Worm (Caenorhabditis elegans) whole organism, L1 larva: ENCODE measurements around the gene ttll-4.

Source experiments
- C16A3.4 ChIP-seq: fragments of 150-350 bp; optimal IDR thresholded peaks from 2 replicates; lab custom pipeline; 2014; ENCODE audit warnings: missing biosample characterization, missing genetic modification characterization
- F16B12.6 ChIP-seq: fragments of 150-350 bp; optimal IDR thresholded peaks from 2 replicates; lab custom pipeline; 2014; ENCODE audit warnings: missing biosample characterization, missing genetic modification characterization
- aha-1 ChIP-seq: fragments of 150-350 bp; optimal IDR thresholded peaks from 2 replicates; lab custom pipeline; 2014; ENCODE audit warnings: missing biosample characterization, missing genetic modification characterization
- alr-1 ChIP-seq: fragments of 200-800 bp; sonication (Bioruptor generic); optimal IDR thresholded peaks from 2 replicates; lab custom pipeline; 2018; ENCODE audit warnings: borderline replicate concordance, mild to moderate bottlenecking, missing genetic modification characterization, missing compliant biosample characterization
- aly-2 ChIP-seq: fragments of 150-350 bp; optimal IDR thresholded peaks from 2 replicates; lab custom pipeline; 2014; ENCODE audit warnings: missing biosample characterization, missing genetic modification characterization
- ceh-8 ChIP-seq: fragments of 200-800 bp; sonication (Bioruptor generic); optimal IDR thresholded peaks from 2 replicates; lab custom pipeline; 2018; ENCODE audit warnings: mild to moderate bottlenecking, missing genetic modification characterization, moderate library complexity, missing compliant biosample characterization
- ceh-82 ChIP-seq, 3 experiments: fragments of 150-350 bp in 1 of 3; sonication (generic microtip) in 2 of 3; optimal IDR thresholded peaks; 2 replicates each; lab custom pipeline; 2014 to 2017; ENCODE audit warnings: missing biosample characterization in 3 of 3, missing genetic modification characterization in 3 of 3
- ceh-88 ChIP-seq: fragments of 200-800 bp; sonication (Bioruptor generic); IDR thresholded peaks from 2 replicates; pipeline ENCODE4 v1.3.6; 2022; ENCODE audit warnings: missing genetic modification characterization, missing compliant biosample characterization
- ceh-90 ChIP-seq: sonication (generic microtip); optimal IDR thresholded peaks from 2 replicates; lab custom pipeline; 2016; ENCODE audit warnings: missing genetic modification characterization, missing compliant biosample characterization
- dsc-1 ChIP-seq: sonication (generic microtip); optimal IDR thresholded peaks from 2 replicates; lab custom pipeline; 2016; ENCODE audit warnings: mild to moderate bottlenecking, missing genetic modification characterization, missing compliant biosample characterization
- efl-1 ChIP-seq, 4 experiments: fragments of 150-350 bp; optimal IDR thresholded peaks in 3 of 4; peaks in 1 of 4; 1 replicate in 1 of 4; 2 replicates in 3 of 4; lab custom pipeline; 2014; ENCODE audit warnings: missing biosample characterization in 2 of 4, missing genetic modification characterization in 2 of 4, missing genetic modification reagents in 2 of 4
- efl-3 ChIP-seq: fragments of 200-800 bp; sonication (Bioruptor generic); optimal IDR thresholded peaks from 2 replicates; lab custom pipeline; 2018; ENCODE audit warnings: mild to moderate bottlenecking, missing genetic modification characterization, missing compliant biosample characterization
- egl-13 ChIP-seq: sonication (generic microtip); optimal IDR thresholded peaks from 2 replicates; lab custom pipeline; 2016; ENCODE audit warnings: missing genotype, missing genetic modification reagents, missing genetic modification characterization, missing compliant biosample characterization
- egl-27 ChIP-seq, 2 experiments: fragments of 150-350 bp in 1 of 2; sonication (generic microtip); optimal IDR thresholded peaks; 3 replicates each; lab custom pipeline; 2017 to 2018; ENCODE audit warnings: missing biosample characterization in 2 of 2, missing genetic modification characterization in 2 of 2, missing genetic modification reagents in 2 of 2
- elt-2 ChIP-seq: sonication (generic microtip); optimal IDR thresholded peaks from 2 replicates; lab custom pipeline; 2016; ENCODE audit warnings: missing genetic modification characterization, mild to moderate bottlenecking, inconsistent platforms, missing compliant biosample characterization, missing genetic modification reagents
- fkh-4 ChIP-seq: sonication (generic microtip); optimal IDR thresholded peaks from 2 replicates; lab custom pipeline; 2016; ENCODE audit warnings: missing compliant biosample characterization, missing genetic modification characterization, borderline replicate concordance
- fkh-8 ChIP-seq: sonication (generic microtip); optimal IDR thresholded peaks from 2 replicates; lab custom pipeline; 2016; ENCODE audit warnings: mild to moderate bottlenecking, missing genetic modification characterization, missing compliant biosample characterization
- fos-1 ChIP-seq: fragments of 150-350 bp; optimal IDR thresholded peaks from 2 replicates; lab custom pipeline; 2014; ENCODE audit warnings: missing biosample characterization, missing genetic modification characterization
- grh-1 ChIP-seq: fragments of 200-800 bp; sonication (Bioruptor generic); IDR thresholded peaks from 2 replicates; pipeline ENCODE4 v1.3.6; 2022; ENCODE audit warnings: missing genetic modification reagents, missing genetic modification characterization, missing compliant biosample characterization
- irx-1 ChIP-seq: sonication (generic microtip); optimal IDR thresholded peaks from 2 replicates; lab custom pipeline; 2016; ENCODE audit warnings: missing genetic modification characterization, missing compliant biosample characterization
- lin-13 ChIP-seq: fragments of 150-350 bp; optimal IDR thresholded peaks from 2 replicates; lab custom pipeline; 2014; ENCODE audit warnings: missing biosample characterization, missing genetic modification reagents, missing genetic modification characterization
- lin-14 ChIP-seq: fragments of 200-800 bp; sonication (Bioruptor generic); optimal IDR thresholded peaks from 2 replicates; lab custom pipeline; 2018; ENCODE audit warnings: mild to moderate bottlenecking, missing genetic modification characterization, moderate library complexity, missing compliant biosample characterization
- lin-15B ChIP-seq: fragments of 150-350 bp; sonication (generic microtip); optimal IDR thresholded peaks from 3 replicates; lab custom pipeline; 2014; ENCODE audit warnings: missing biosample characterization, missing genetic modification characterization
- lin-35 ChIP-seq, 2 experiments: fragments of 150-350 bp; optimal IDR thresholded peaks; 2 replicates each; lab custom pipeline; 2014; ENCODE audit warnings: missing biosample characterization in 2 of 2, missing genetic modification characterization in 2 of 2, missing genetic modification reagents in 2 of 2
- lin-39 ChIP-seq: fragments of 150-350 bp; optimal IDR thresholded peaks from 2 replicates; lab custom pipeline; 2014; ENCODE audit warnings: missing biosample characterization, missing genetic modification reagents, missing genetic modification characterization
- lir-3 ChIP-seq: sonication (generic microtip); optimal IDR thresholded peaks from 2 replicates; lab custom pipeline; 2016; ENCODE audit warnings: mild to moderate bottlenecking, missing genetic modification characterization, moderate library complexity, missing compliant biosample characterization; ENCODE audit not compliant: poor library complexity
- mdl-1 ChIP-seq, 2 experiments: fragments of 150-350 bp; optimal IDR thresholded peaks; 2 replicates each; lab custom pipeline; 2014 to 2017; ENCODE audit warnings: missing biosample characterization in 2 of 2, missing genetic modification characterization in 2 of 2, inconsistent platforms in 1 of 2
- mef-2 ChIP-seq: fragments of 150-350 bp; optimal IDR thresholded peaks from 2 replicates; lab custom pipeline; 2014; ENCODE audit warnings: missing biosample characterization, missing genetic modification characterization
- mep-1 ChIP-seq: fragments of 150-350 bp; optimal IDR thresholded peaks from 2 replicates; lab custom pipeline; 2014; ENCODE audit warnings: missing biosample characterization, missing genetic modification characterization
- nhr-19 ChIP-seq: fragments of 200-800 bp; sonication (Bioruptor generic); conservative IDR thresholded peaks from 2 replicates; pipeline ENCODE4 v1.3.6; 2022; ENCODE audit warnings: missing genetic modification characterization, missing compliant biosample characterization
- nhr-28 ChIP-seq: fragments of 150-350 bp; optimal IDR thresholded peaks from 2 replicates; lab custom pipeline; 2014; ENCODE audit warnings: missing biosample characterization, missing genetic modification characterization
- nhr-47 ChIP-seq: sonication (generic microtip); optimal IDR thresholded peaks from 2 replicates; lab custom pipeline; 2016; ENCODE audit warnings: mild to moderate bottlenecking, missing genetic modification characterization, moderate library complexity, missing compliant biosample characterization
- nhr-76 ChIP-seq: sonication (generic microtip); optimal IDR thresholded peaks from 2 replicates; lab custom pipeline; 2017; ENCODE audit warnings: missing biosample characterization, missing genetic modification characterization
- nhr-77 ChIP-seq: fragments of 150-350 bp; optimal IDR thresholded peaks from 2 replicates; lab custom pipeline; 2014; ENCODE audit warnings: missing biosample characterization, missing genetic modification characterization
- nhr-85 ChIP-seq: sonication (generic microtip); peaks from one replicate; lab custom pipeline; 2016; ENCODE audit warnings: missing genetic modification characterization, inconsistent platforms, missing compliant biosample characterization
- nhr-90 ChIP-seq: sonication (generic microtip); optimal IDR thresholded peaks from 2 replicates; lab custom pipeline; 2016; ENCODE audit warnings: mild to moderate bottlenecking, missing genetic modification characterization, missing compliant biosample characterization; ENCODE audit not compliant: poor library complexity
- pax-3 ChIP-seq: fragments of 200-800 bp; sonication (Bioruptor generic); optimal IDR thresholded peaks from 2 replicates; lab custom pipeline; 2018; ENCODE audit warnings: mild to moderate bottlenecking, missing genetic modification characterization, moderate library complexity, missing compliant biosample characterization
- pqm-1 ChIP-seq: sonication (generic microtip); optimal IDR thresholded peaks from 3 replicates; lab custom pipeline; 2017; ENCODE audit warnings: missing biosample characterization, missing genetic modification characterization
- rnt-1 ChIP-seq: sonication (generic microtip); optimal IDR thresholded peaks from 2 replicates; lab custom pipeline; 2016; ENCODE audit warnings: mild to moderate bottlenecking, missing genetic modification characterization, moderate library complexity, missing compliant biosample characterization
- skn-1 ChIP-seq: fragments of 150-350 bp; optimal IDR thresholded peaks from 2 replicates; lab custom pipeline; 2014; ENCODE audit warnings: missing biosample characterization, missing genetic modification characterization
- snu-23 ChIP-seq: sonication (generic microtip); optimal IDR thresholded peaks from 2 replicates; lab custom pipeline; 2016; ENCODE audit warnings: missing genetic modification characterization, missing compliant biosample characterization
- sup-37 ChIP-seq: fragments of 200-800 bp; sonication (Bioruptor generic); optimal IDR thresholded peaks from 2 replicates; lab custom pipeline; 2018; ENCODE audit warnings: mild to moderate bottlenecking, missing genetic modification characterization, missing compliant biosample characterization
- tlp-1 ChIP-seq: fragments of 150-350 bp; optimal IDR thresholded peaks from 2 replicates; lab custom pipeline; 2014; ENCODE audit warnings: missing biosample characterization, missing genetic modification characterization
- unc-130 ChIP-seq: fragments of 150-350 bp; optimal IDR thresholded peaks from 2 replicates; lab custom pipeline; 2017; ENCODE audit warnings: missing biosample characterization, missing genetic modification characterization, inconsistent platforms
- unc-86 ChIP-seq: sonication (generic microtip); optimal IDR thresholded peaks from 2 replicates; lab custom pipeline; 2016; ENCODE audit warnings: missing genetic modification characterization, missing compliant biosample characterization
- unc-98 ChIP-seq: fragments of 200-800 bp; sonication (Bioruptor generic); IDR thresholded peaks from 2 replicates; pipeline ENCODE4 v1.3.6; 2022; ENCODE audit warnings: missing genetic modification characterization, missing compliant biosample characterization
- zag-1 ChIP-seq: fragments of 150-350 bp; optimal IDR thresholded peaks from 2 replicates; lab custom pipeline; 2014; ENCODE audit warnings: missing biosample characterization, missing genetic modification characterization
- ztf-11 ChIP-seq, 2 experiments: sonication (generic microtip); optimal IDR thresholded peaks; 2 replicates each; lab custom pipeline; 2016 to 2017; ENCODE audit warnings: missing genetic modification characterization in 2 of 2, missing biosample characterization in 1 of 2, missing compliant biosample characterization in 1 of 2
- ztf-4 ChIP-seq: fragments of 150-350 bp; optimal IDR thresholded peaks from 2 replicates; lab custom pipeline; 2014; ENCODE audit warnings: missing biosample characterization, missing genetic modification characterization

The ttll-4 gene

ce11 chrIII:10093093-10093492 lies 30.9 kb upstream of the ttll-4 start (continued):
- no peak for TF ChIP-seq fkh-8 (tag; lab: Kevin White, UChicago)
- peak; percentile 21 for TF ChIP-seq snu-23 (GFP tag; lab: Kevin White, UChicago)
- TF ChIP-seq aly-2 (tag; lab: Kevin White, UChicago): no peak
- no peak for TF ChIP-seq ceh-88 (GFP tag; lab: Robert Waterston, UW)
- TF ChIP-seq F16B12.6 (tag; lab: Kevin White, UChicago): peak; percentile 79
- no peak for TF ChIP-seq elt-2
- TF ChIP-seq egl-13 (tag; lab: Kevin White, UChicago): no peak
- no peak for TF ChIP-seq ztf-4 (tag; lab: Kevin White, UChicago)
- TF ChIP-seq mdl-1 (tag; optimal IDR thresholded peaks at IDR 0.05; lab: Kevin White, UChicago): peak in 1 of 2 experiments; percentile 30
- TF ChIP-seq efl-1 (optimal IDR thresholded peaks at IDR 0.05; lab: Kevin White, UChicago): peak; percentile 45 to 93
- TF ChIP-seq efl-1 (GFP tag; optimal IDR thresholded peaks at IDR 0.05 in 1 of 2; lab: Kevin White, UChicago): peak; percentile 90 to 99

ce11 chrIII:10094538-10094937 lies 29.4 kb upstream of the ttll-4 start:
- TF ChIP-seq grh-1 (GFP tag; lab: Robert Waterston, UW): no peak
- TF ChIP-seq lin-39 (tag; lab: Kevin White, UChicago): no peak
- no peak for TF ChIP-seq skn-1 (tag; lab: Kevin White, UChicago)
- no peak for TF ChIP-seq efl-3 (GFP tag; lab: Kevin White, UChicago)
- no peak for TF ChIP-seq zag-1 (tag; lab: Kevin White, UChicago)
- no peak for TF ChIP-seq ceh-8 (GFP tag; lab: Kevin White, UChicago)
- TF ChIP-seq unc-86 (tag; lab: Kevin White, UChicago): no peak
- no peak for TF ChIP-seq elt-2
- TF ChIP-seq mef-2 (tag; lab: Kevin White, UChicago): no peak
- peak; percentile 22 for TF ChIP-seq mep-1
- TF ChIP-seq ceh-82 (tag; optimal IDR thresholded peaks at IDR 0.05; lab: Kevin White, UChicago): no peak
- no peak for TF ChIP-seq pax-3 (tag; lab: Kevin White, UChicago)
- TF ChIP-seq nhr-19 (GFP tag; lab: Robert Waterston, UW): no peak; the same call in 1 of the 2 replicates
- no peak for TF ChIP-seq unc-130 (tag; lab: Kevin White, UChicago)
- TF ChIP-seq lin-14 (GFP tag; lab: Kevin White, UChicago): peak; percentile 60
- TF ChIP-seq irx-1: no peak
- TF ChIP-seq egl-27 (tag; optimal IDR thresholded peaks at IDR 0.05; lab: Kevin White, UChicago): no peak
- TF ChIP-seq unc-98: no peak
- peak; percentile 37 for TF ChIP-seq nhr-90
- no peak for TF ChIP-seq aly-2 (tag; lab: Kevin White, UChicago)
- peak; percentile 32 for TF ChIP-seq dsc-1
- no peak for TF ChIP-seq lir-3 (tag; lab: Kevin White, UChicago)
- no peak for TF ChIP-seq sup-37 (GFP tag; lab: Kevin White, UChicago)
- TF ChIP-seq ceh-88 (GFP tag; lab: Robert Waterston, UW): no peak
- peak; percentile 33 for TF ChIP-seq rnt-1 (tag; lab: Kevin White, UChicago)
- TF ChIP-seq fos-1 (tag; lab: Kevin White, UChicago): no peak
- TF ChIP-seq alr-1 (tag; lab: Kevin White, UChicago): no peak
- TF ChIP-seq F16B12.6 (tag; lab: Kevin White, UChicago): no peak
- no peak for TF ChIP-seq lin-15B (tag; lab: Kevin White, UChicago)
- no peak for TF ChIP-seq fkh-4
- no peak for TF ChIP-seq lin-35 (GFP tag; optimal IDR thresholded peaks at IDR 0.05; lab: Kevin White, UChicago)
- peak in 1 of 2 experiments; percentile 6 for TF ChIP-seq efl-1 (optimal IDR thresholded peaks at IDR 0.05; lab: Kevin White, UChicago)
- peak in 1 of 2 experiments; percentile 83 for TF ChIP-seq efl-1 (GFP tag; optimal IDR thresholded peaks at IDR 0.05 in 1 of 2; lab: Kevin White, UChicago)
- peak; percentile 56 for TF ChIP-seq snu-23 (GFP tag; lab: Kevin White, UChicago)
- TF ChIP-seq nhr-76: no peak
- TF ChIP-seq nhr-85: peak; percentile 80
- no peak for TF ChIP-seq C16A3.4 (tag; lab: Kevin White, UChicago)
- TF ChIP-seq mdl-1 (tag; optimal IDR thresholded peaks at IDR 0.05; lab: Kevin White, UChicago): no peak
- TF ChIP-seq nhr-28 (tag; lab: Kevin White, UChicago): no peak
- TF ChIP-seq aha-1 (tag; lab: Kevin White, UChicago): no peak
- TF ChIP-seq tlp-1 (tag; lab: Kevin White, UChicago): no peak
- peak in 1 of 2 experiments; percentile 62 for TF ChIP-seq ztf-11 (tag; optimal IDR thresholded peaks at IDR 0.05; lab: Kevin White, UChicago)
- TF ChIP-seq nhr-47: peak; percentile 21
- no peak for TF ChIP-seq pqm-1 (tag; lab: Kevin White, UChicago)
- no peak for TF ChIP-seq fkh-8 (tag; lab: Kevin White, UChicago)
- TF ChIP-seq lin-13 (GFP tag; lab: Kevin White, UChicago): no peak
- no peak for TF ChIP-seq ceh-90 (tag; lab: Kevin White, UChicago)
- TF ChIP-seq nhr-77 (tag; lab: Kevin White, UChicago): no peak
